Fruit fly (Drosophila melanogaster): Measurements from ENCODE around the gene Rubicon.

Rubicon gene

dm6 chrX:8656550-8657431 lies 20.1 kb upstream of the Rubicon start (continued):
- TF ChIP-seq Fer1 (GFP tag; optimal IDR thresholded peaks at IDR 0.05) (no peak), CG6654 (GFP tag; optimal IDR thresholded peaks at IDR 0.05) (peak; percentile 13), D (optimal IDR thresholded peaks at IDR 0.05) (no peak), D (GFP tag; optimal IDR thresholded peaks at IDR 0.05) (peak; percentile 81), Stat92E (GFP tag; optimal IDR thresholded peaks at IDR 0.05) (no peak), Dll (GFP tag; IDR thresholded peaks at IDR 0.05; ENCODE audit: partially characterized antibody) (no peak), CG8944 (GFP tag; optimal IDR thresholded peaks at IDR 0.05) (peak; percentile 70), CG7786 (GFP tag; optimal IDR thresholded peaks at IDR 0.05) (peak; percentile 67), bsh (GFP tag; optimal IDR thresholded peaks at IDR 0.05) (peak; percentile 45 to 88), ham (GFP tag; IDR thresholded peaks at IDR 0.05) (no peak), wek (GFP tag; optimal IDR thresholded peaks at IDR 0.05) (no peak), jumu (GFP tag; optimal IDR thresholded peaks at IDR 0.05) (peak; percentile 81), chinmo (GFP tag; IDR thresholded peaks at IDR 0.05; ENCODE audit: partially characterized antibody) (no peak), sima (GFP tag; optimal IDR thresholded peaks at IDR 0.05) (peak; percentile 3), CG9797 (GFP tag; optimal IDR thresholded peaks at IDR 0.05) (no peak), knrl (GFP tag; IDR thresholded peaks at IDR 0.05; ENCODE audit: partially characterized antibody) (no peak), CHES-1-like (GFP tag; optimal IDR thresholded peaks at IDR 0.05) (peak; percentile 62), Ssrp (tag; optimal IDR thresholded peaks at IDR 0.05) (peak; percentile 78)

dm6 chrX:8658047-8658446 lies 18.8 kb upstream of the Rubicon start:
- TF ChIP-seq ken (GFP tag; IDR thresholded peaks at IDR 0.05) (no peak), oc (tag; optimal IDR thresholded peaks at IDR 0.05) (peak; percentile 16), crol (GFP tag; IDR thresholded peaks at IDR 0.05) (peak; percentile 62), yki (optimal IDR thresholded peaks at IDR 0.05) (no peak), bab2 (GFP tag; optimal IDR thresholded peaks at IDR 0.05) (no peak)

- no peak for TF ChIP-seq CG4424 (GFP tag; optimal IDR thresholded peaks at IDR 0.05)
- no peak for TF ChIP-seq CG10543 (GFP tag; optimal IDR thresholded peaks at IDR 0.05)
- TF ChIP-seq gsb-n (tag; optimal IDR thresholded peaks at IDR 0.05), result peak; percentile 12
- peak; percentile 93 for TF ChIP-seq oc (tag; optimal IDR thresholded peaks at IDR 0.05)
- peak; percentile 90 for TF ChIP-seq pros (GFP tag; optimal IDR thresholded peaks at IDR 0.05)
- peak; percentile 39 for TF ChIP-seq sens (GFP tag)
- peak; percentile 89 for TF ChIP-seq crol (GFP tag; IDR thresholded peaks at IDR 0.05)
- no peak for TF ChIP-seq br (optimal IDR thresholded peaks at IDR 0.05)
- TF ChIP-seq slbo (GFP tag; IDR thresholded peaks at IDR 0.05), result no peak
- TF ChIP-seq ems (GFP tag; optimal IDR thresholded peaks at IDR 0.05), result no peak
These were observed 16.5 kb upstream of the Rubicon start for dm6 chrX:8660354-8660753.

- TF ChIP-seq Spps (tag; optimal IDR thresholded peaks at IDR 0.05) (no peak), Nf-YC (tag; optimal IDR thresholded peaks at IDR 0.05) (peak; percentile 43), toy (GFP tag; IDR thresholded peaks at IDR 0.05) (no peak), wor (GFP tag; IDR thresholded peaks at IDR 0.05) (no peak), oc (tag; optimal IDR thresholded peaks at IDR 0.05) (peak; percentile 100), ash1 (GFP tag; optimal IDR thresholded peaks at IDR 0.05) (no peak), crol (GFP tag; IDR thresholded peaks at IDR 0.05) (peak; percentile 98), pros (GFP tag; optimal IDR thresholded peaks at IDR 0.05) (peak; percentile 3), chif (GFP tag; optimal IDR thresholded peaks at IDR 0.05) (no peak), CG4360 (GFP tag; IDR thresholded peaks at IDR 0.05) (peak; percentile 82), abd-A (tag; optimal IDR thresholded peaks at IDR 0.05) (peak; percentile 81), pita (GFP tag; optimal IDR thresholded peaks at IDR 0.05) (no peak), crp (GFP tag; optimal IDR thresholded peaks at IDR 0.05) (no peak), CG13624 (GFP tag; optimal IDR thresholded peaks at IDR 0.05) (no peak), caup (GFP tag; optimal IDR thresholded peaks at IDR 0.05; ENCODE audit: severe bottlenecking) (no peak), kni (GFP tag; optimal IDR thresholded peaks at IDR 0.05) (peak; percentile 69), CG12942 (GFP tag; optimal IDR thresholded peaks at IDR 0.05) (no peak)
These were observed 15.6 kb upstream of the Rubicon start for dm6 chrX:8661162-8661807.
